Worm (Caenorhabditis elegans) whole organism, L2 larva: ENCODE results near the gene F07A11.4.

ENCODE experiments used
- ZK546.5 ChIP-seq: sonication (generic microtip); optimal IDR thresholded peaks from 2 replicates; lab custom pipeline; 2017; ENCODE audit warnings: missing biosample characterization, missing genetic modification characterization
- aly-2 ChIP-seq: fragments of 150-350 bp; optimal IDR thresholded peaks from 2 replicates; lab custom pipeline; 2014; ENCODE audit warnings: missing biosample characterization, missing genetic modification characterization
- ceh-16 ChIP-seq: fragments of 150-350 bp; optimal IDR thresholded peaks from 2 replicates; lab custom pipeline; 2014; ENCODE audit warnings: missing biosample characterization, missing genetic modification characterization
- ceh-82 ChIP-seq: fragments of 150-350 bp; optimal IDR thresholded peaks from 2 replicates; lab custom pipeline; 2014; ENCODE audit warnings: missing biosample characterization, missing genetic modification characterization
- elt-3 ChIP-seq: sonication (generic microtip); optimal IDR thresholded peaks from 2 replicates; lab custom pipeline; 2017; ENCODE audit warnings: missing biosample characterization, missing genetic modification characterization
- lsy-2 ChIP-seq, 2 experiments: fragments of 150-350 bp in 1 of 2; sonication (generic microtip) in 1 of 2; optimal IDR thresholded peaks; 2 replicates each; lab custom pipeline; 2014 to 2017; ENCODE audit warnings: missing biosample characterization in 2 of 2, missing genetic modification characterization in 2 of 2
- mab-5 ChIP-seq: fragments of 150-350 bp; optimal IDR thresholded peaks from 2 replicates; lab custom pipeline; 2014; ENCODE audit warnings: missing biosample characterization, missing genetic modification characterization
- nhr-11 ChIP-seq: fragments of 150-350 bp; optimal IDR thresholded peaks from 2 replicates; lab custom pipeline; 2014; ENCODE audit warnings: missing biosample characterization, missing genetic modification characterization
- nhr-25 ChIP-seq: fragments of 150-350 bp; sonication (generic microtip); optimal IDR thresholded peaks from 3 replicates; lab custom pipeline; 2014; ENCODE audit warnings: missing biosample characterization, missing genetic modification characterization
- nhr-77 ChIP-seq: fragments of 150-350 bp; optimal IDR thresholded peaks from 2 replicates; lab custom pipeline; 2014; ENCODE audit warnings: missing biosample characterization, missing genetic modification characterization
- peb-1 ChIP-seq: fragments of 150-350 bp; optimal IDR thresholded peaks from 2 replicates; lab custom pipeline; 2014; ENCODE audit warnings: missing biosample characterization, missing genetic modification characterization
- ztf-11 ChIP-seq: sonication (generic microtip); optimal IDR thresholded peaks from 2 replicates; lab custom pipeline; 2017; ENCODE audit warnings: missing biosample characterization, missing genetic modification characterization

- no peak for TF ChIP-seq nhr-77 (tag; lab: Kevin White, UChicago)
- no peak for TF ChIP-seq lsy-2 (tag; optimal IDR thresholded peaks at IDR 0.05; lab: Kevin White, UChicago)
- TF ChIP-seq ceh-16 (tag; lab: Kevin White, UChicago), result no peak
- TF ChIP-seq nhr-11 (tag; lab: Kevin White, UChicago), result no peak
- TF ChIP-seq aly-2 (tag; lab: Kevin White, UChicago), result no peak
- TF ChIP-seq peb-1 (tag; lab: Kevin White, UChicago), result no peak
- no peak for TF ChIP-seq ztf-11 (tag; lab: Kevin White, UChicago)
- no peak for TF ChIP-seq mab-5 (tag; lab: Kevin White, UChicago)
- no peak for TF ChIP-seq elt-3 (tag; lab: Kevin White, UChicago)
- TF ChIP-seq ceh-82 (tag; lab: Kevin White, UChicago), result no peak
- no peak for TF ChIP-seq ZK546.5
- TF ChIP-seq nhr-25 (tag; lab: Kevin White, UChicago), result no peak
These were observed 44.6 kb downstream of the F07A11.4 start for ce11 chrII:11645383-11645782.
